Worm (Caenorhabditis elegans) whole organism, midembryonic: ENCODE measurements around the gene crh-1.
A peak's percentile ranks its signal among the peaks of the same experiment; 100 is the strongest.

Source experiments
- T22C8.4 ChIP-seq: fragments of 200-800 bp; sonication (Bioruptor generic); IDR thresholded peaks from 2 replicates; pipeline ENCODE4 v1.3.6; 2022; ENCODE audit warnings: missing genetic modification characterization, missing compliant biosample characterization
- cog-1 ChIP-seq: sonication (generic microtip); optimal IDR thresholded peaks from 2 replicates; lab custom pipeline; 2016; ENCODE audit warnings: missing genetic modification characterization, missing compliant biosample characterization
- flt-1 ChIP-seq: fragments of 200-800 bp; sonication (Bioruptor generic); IDR thresholded peaks from 2 replicates; pipeline ENCODE4 v1.3.6; 2022; ENCODE audit warnings: missing genetic modification characterization, missing compliant biosample characterization
- klf-2 ChIP-seq: fragments of 200-800 bp; sonication (Bioruptor generic); conservative IDR thresholded peaks from 2 replicates; pipeline ENCODE4 v1.3.6; 2022; ENCODE audit warnings: missing genetic modification reagents, missing genetic modification characterization, missing compliant biosample characterization
- med-1 ChIP-seq: sonication (generic microtip); optimal IDR thresholded peaks from 2 replicates; lab custom pipeline; 2017; ENCODE audit warnings: missing genetic modification characterization, mild to moderate bottlenecking, missing compliant biosample characterization, antibody characterized with exemption, missing genetic modification reagents; ENCODE audit not compliant: insufficient read depth
- ref-1 ChIP-seq: fragments of 200-800 bp; sonication (Bioruptor generic); conservative IDR thresholded peaks from 2 replicates; pipeline ENCODE4 v1.3.6; 2022; ENCODE audit warnings: missing genetic modification reagents, missing genetic modification characterization, missing compliant biosample characterization
- tab-1 ChIP-seq: fragments of 200-800 bp; sonication (Bioruptor generic); IDR thresholded peaks from 2 replicates; pipeline ENCODE4 v1.3.6; 2022; ENCODE audit warnings: missing genetic modification characterization, missing compliant biosample characterization
- ztf-23 ChIP-seq: fragments of 200-800 bp; sonication (Bioruptor generic); IDR thresholded peaks from 2 replicates; pipeline ENCODE4 v1.3.6; 2022; ENCODE audit warnings: missing genetic modification reagents, missing genetic modification characterization, missing compliant biosample characterization
- ztf-29 ChIP-seq: fragments of 200-800 bp; sonication (Bioruptor generic); IDR thresholded peaks from 2 replicates; pipeline ENCODE4 v1.3.6; 2022; ENCODE audit warnings: missing genetic modification reagents, missing genetic modification characterization, missing compliant biosample characterization

crh-1 gene

DNA sequence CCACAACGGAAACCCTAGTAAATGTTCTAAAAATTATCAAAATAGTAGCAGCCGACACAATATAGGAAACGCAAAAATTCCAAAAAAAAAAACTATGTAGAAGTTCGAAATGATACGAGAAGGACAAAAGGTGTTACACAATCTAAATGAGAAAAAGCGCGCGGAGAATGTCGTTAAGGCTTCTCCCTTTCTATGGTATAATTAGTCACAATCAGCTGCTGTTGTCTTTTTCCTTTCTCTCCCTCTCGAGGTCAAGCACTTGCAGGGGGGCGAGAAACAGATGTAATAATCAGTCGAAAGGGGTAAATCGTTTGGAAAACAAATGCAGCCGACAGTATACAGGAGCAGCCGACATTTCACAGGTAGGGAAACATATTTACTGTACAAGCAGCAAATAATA, 73.9 kb downstream of the crh-1 start:
- TF ChIP-seq klf-2 (GFP tag; lab: Robert Waterston, UW) (no peak), T22C8.4 (GFP tag; lab: Robert Waterston, UW) (no peak), flt-1 (GFP tag; lab: Robert Waterston, UW) (no peak), ztf-23 (GFP tag; lab: Robert Waterston, UW) (no peak), ztf-29 (GFP tag; lab: Robert Waterston, UW) (no peak), ref-1 (GFP tag; lab: Robert Waterston, UW) (no peak), tab-1 (GFP tag; lab: Robert Waterston, UW) (no peak), cog-1 (tag; lab: Kevin White, UChicago) (no peak), med-1 (GFP tag; lab: Kevin White, UChicago) (no peak)

DNA sequence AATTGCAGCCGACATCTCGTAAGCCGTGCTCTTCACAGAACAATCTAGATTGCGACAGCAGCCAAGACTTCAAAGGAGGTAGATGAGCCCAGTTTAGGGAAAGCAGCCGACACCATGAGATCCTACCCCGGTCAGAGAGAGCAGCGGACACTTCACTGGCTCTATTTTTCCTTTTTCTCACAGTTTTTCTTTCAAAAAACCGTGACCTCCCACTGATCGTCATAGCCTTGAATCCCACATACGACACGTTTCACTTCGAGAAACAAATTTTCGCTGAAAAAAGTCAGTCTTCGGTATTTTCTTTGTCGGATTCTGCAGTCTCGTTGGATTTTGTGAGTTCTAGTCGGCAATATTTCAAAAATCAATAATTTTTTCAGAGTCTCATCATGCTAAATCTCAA, 74.5 kb downstream of the crh-1 start, which contains the start of gene Y41C4A.21:
Y41C4A.21 (plus strand) TSS at position 301 of the 400 bp plus-strand sequence.
- no peak for TF ChIP-seq med-1 (GFP tag; lab: Kevin White, UChicago)
- no peak for TF ChIP-seq cog-1 (tag; lab: Kevin White, UChicago)
- TF ChIP-seq klf-2 (GFP tag; lab: Robert Waterston, UW), result no peak
- TF ChIP-seq ztf-23 (GFP tag; lab: Robert Waterston, UW), result no peak
- TF ChIP-seq tab-1 (GFP tag; lab: Robert Waterston, UW), result no peak
- no peak for TF ChIP-seq T22C8.4 (GFP tag; lab: Robert Waterston, UW)
- no peak for TF ChIP-seq flt-1 (GFP tag; lab: Robert Waterston, UW)
- no peak for TF ChIP-seq ref-1 (GFP tag; lab: Robert Waterston, UW)
- no peak for TF ChIP-seq ztf-29 (GFP tag; lab: Robert Waterston, UW)

- TF ChIP-seq med-1 (GFP tag; lab: Kevin White, UChicago) (no peak), T22C8.4 (GFP tag; lab: Robert Waterston, UW) (peak; percentile 80)
Observed at ce11 chrIII:11732943-11733342, 75.4 kb downstream of the crh-1 start.

DNA sequence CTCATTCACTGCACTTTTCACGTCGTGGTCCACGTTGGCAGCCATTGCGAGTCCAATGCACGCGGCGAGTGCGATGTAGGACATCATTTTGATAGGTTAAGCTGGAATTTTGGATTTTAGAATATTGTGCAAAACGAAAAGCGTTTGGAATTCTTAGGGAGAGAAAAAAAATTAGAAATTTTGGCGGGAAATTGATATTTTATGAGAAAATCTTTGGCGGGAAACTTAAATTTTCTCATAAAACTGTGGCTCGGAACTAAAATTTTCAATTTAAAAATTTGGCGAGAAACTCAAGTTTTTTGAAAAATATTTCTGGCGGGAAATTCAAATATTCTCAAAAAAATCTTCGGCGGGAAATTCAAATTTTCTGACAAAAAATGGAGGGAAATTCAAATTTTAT, 80.0 kb downstream of the crh-1 start, which contains the start of gene sup-1:
sup-1 (minus strand) TSS at position 101 of the 400 bp plus-strand sequence.
- no peak for TF ChIP-seq flt-1 (GFP tag; lab: Robert Waterston, UW)
- no peak for TF ChIP-seq tab-1 (GFP tag; lab: Robert Waterston, UW)
- TF ChIP-seq ztf-23 (GFP tag; lab: Robert Waterston, UW), result no peak
- TF ChIP-seq med-1 (GFP tag; lab: Kevin White, UChicago), result no peak
- TF ChIP-seq ref-1 (GFP tag; lab: Robert Waterston, UW), result no peak

- TF ChIP-seq ztf-29 (GFP tag; lab: Robert Waterston, UW) (no peak), tab-1 (GFP tag; lab: Robert Waterston, UW) (no peak), cog-1 (tag; lab: Kevin White, UChicago) (no peak), klf-2 (GFP tag; lab: Robert Waterston, UW) (no peak), T22C8.4 (GFP tag; lab: Robert Waterston, UW) (no peak), ztf-23 (GFP tag; lab: Robert Waterston, UW) (no peak), flt-1 (GFP tag; lab: Robert Waterston, UW) (no peak), med-1 (GFP tag; lab: Kevin White, UChicago) (no peak), ref-1 (GFP tag; lab: Robert Waterston, UW) (no peak)
Observed at ce11 chrIII:11738482-11738881, 80.9 kb downstream of the crh-1 start.

ce11 chrIII:11740868-11741267, 83.3 kb downstream of the crh-1 start:
- TF ChIP-seq ztf-23 (GFP tag; lab: Robert Waterston, UW), result no peak
- no peak for TF ChIP-seq klf-2 (GFP tag; lab: Robert Waterston, UW)
- TF ChIP-seq tab-1 (GFP tag; lab: Robert Waterston, UW), result no peak
- TF ChIP-seq cog-1 (tag; lab: Kevin White, UChicago), result no peak
- TF ChIP-seq flt-1 (GFP tag; lab: Robert Waterston, UW), result no peak
- no peak for TF ChIP-seq ref-1 (GFP tag; lab: Robert Waterston, UW)
- no peak for TF ChIP-seq T22C8.4 (GFP tag; lab: Robert Waterston, UW)
- no peak for TF ChIP-seq med-1 (GFP tag; lab: Kevin White, UChicago)
- TF ChIP-seq ztf-29 (GFP tag; lab: Robert Waterston, UW), result no peak

- TF ChIP-seq cog-1 (tag; lab: Kevin White, UChicago) (no peak), tab-1 (GFP tag; lab: Robert Waterston, UW) (no peak), ztf-29 (GFP tag; lab: Robert Waterston, UW) (no peak), ref-1 (GFP tag; lab: Robert Waterston, UW) (no peak), klf-2 (GFP tag; lab: Robert Waterston, UW) (no peak), ztf-23 (GFP tag; lab: Robert Waterston, UW) (no peak), T22C8.4 (GFP tag; lab: Robert Waterston, UW) (no peak), flt-1 (GFP tag; lab: Robert Waterston, UW) (no peak), med-1 (GFP tag; lab: Kevin White, UChicago) (no peak)
Observed at ce11 chrIII:11742191-11742590, 84.6 kb downstream of the crh-1 start.
